Worm (Caenorhabditis elegans) whole organism, young adult: ENCODE data around the gene ctl-3.

Experiments
- B0019.2 ChIP-seq: fragments of 200-800 bp; sonication (Bioruptor generic); conservative IDR thresholded peaks from 2 replicates; pipeline ENCODE4 v1.3.6; 2022; ENCODE audit warnings: missing genetic modification reagents, missing genetic modification characterization, missing compliant biosample characterization
- B0261.1 ChIP-seq: sonication (generic microtip); optimal IDR thresholded peaks from 2 replicates; lab custom pipeline; 2016; ENCODE audit warnings: mild to moderate bottlenecking, missing genetic modification characterization, moderate library complexity, missing compliant biosample characterization
- C06A6.2 ChIP-seq: fragments of 200-800 bp; sonication (Bioruptor generic); conservative IDR thresholded peaks from 2 replicates; pipeline ENCODE4 v1.3.6; 2022; ENCODE audit warnings: missing genetic modification characterization, missing compliant biosample characterization
- F57C9.4 ChIP-seq: sonication (generic microtip); optimal IDR thresholded peaks from 2 replicates; lab custom pipeline; 2017; ENCODE audit warnings: mild to moderate bottlenecking, missing genetic modification characterization, missing compliant biosample characterization
- K11D2.4 ChIP-seq: fragments of 200-800 bp; sonication (Bioruptor generic); IDR thresholded peaks from 2 replicates; pipeline ENCODE4 v1.3.6; 2022; ENCODE audit warnings: missing genetic modification reagents, missing genetic modification characterization, missing compliant biosample characterization
- K12H6.12 ChIP-seq: fragments of 200-800 bp; sonication (Bioruptor generic); optimal IDR thresholded peaks from 2 replicates; lab custom pipeline; 2018; ENCODE audit warnings: mild to moderate bottlenecking, missing genetic modification characterization, missing compliant biosample characterization
- Y67H2A.10 ChIP-seq: fragments of 200-800 bp; sonication (Bioruptor generic); conservative IDR thresholded peaks from 2 replicates; pipeline ENCODE4 v1.3.6; 2022; ENCODE audit warnings: missing genetic modification reagents, missing genetic modification characterization, missing compliant biosample characterization
- Y79H2A.3 ChIP-seq: fragments of 200-800 bp; sonication (Bioruptor generic); conservative IDR thresholded peaks from 2 replicates; pipeline ENCODE4 v1.3.6; 2022; ENCODE audit warnings: missing genetic modification reagents, missing genetic modification characterization, missing compliant biosample characterization
- Y95B8A.8 ChIP-seq: fragments of 200-800 bp; sonication (Bioruptor generic); IDR thresholded peaks from 2 replicates; pipeline ENCODE4 v1.3.6; 2022; ENCODE audit warnings: missing genetic modification reagents, missing genetic modification characterization, missing compliant biosample characterization
- ZK185.1 ChIP-seq: sonication (generic microtip); optimal IDR thresholded peaks from 2 replicates; lab custom pipeline; 2016; ENCODE audit warnings: mild to moderate bottlenecking, missing genetic modification characterization, missing compliant biosample characterization; ENCODE audit not compliant: poor library complexity, severe bottlenecking
- ama-1 ChIP-seq, 3 experiments: fragments of 150-350 bp in 1 of 3; sonication (generic microtip) in 2 of 3; optimal IDR thresholded peaks; 2 replicates each; lab custom pipeline; 2014 to 2018; ENCODE audit warnings: missing biosample characterization in 2 of 3, missing genetic modification characterization in 2 of 3, missing genetic modification reagents in 2 of 3
- athp-1 ChIP-seq: sonication (generic microtip); optimal IDR thresholded peaks from 2 replicates; lab custom pipeline; 2017; ENCODE audit warnings: mild to moderate bottlenecking, missing genetic modification characterization, missing compliant biosample characterization
- cebp-2 ChIP-seq: fragments of 200-800 bp; sonication (Bioruptor generic); IDR thresholded peaks from 2 replicates; pipeline ENCODE4 v1.3.6; 2022; ENCODE audit warnings: missing genetic modification characterization, missing compliant biosample characterization
- ceh-100 ChIP-seq: fragments of 200-800 bp; sonication (Bioruptor generic); IDR thresholded peaks from 2 replicates; pipeline ENCODE4 v1.3.6; 2022; ENCODE audit warnings: missing genetic modification reagents, missing genetic modification characterization, missing compliant biosample characterization
- chd-7 ChIP-seq: sonication (generic microtip); optimal IDR thresholded peaks from 2 replicates; lab custom pipeline; 2016; ENCODE audit warnings: mild to moderate bottlenecking, missing genetic modification characterization, moderate library complexity, missing compliant biosample characterization
- him-1 ChIP-seq: sonication (generic microtip); optimal IDR thresholded peaks from 2 replicates; lab custom pipeline; 2016; ENCODE audit warnings: missing genotype, missing genetic modification reagents, missing genetic modification characterization, missing compliant biosample characterization
- hmg-1.2 ChIP-seq: fragments of 200-800 bp; sonication (Bioruptor generic); IDR thresholded peaks from 2 replicates; pipeline ENCODE4 v1.3.6; 2022; ENCODE audit warnings: missing genetic modification reagents, missing genetic modification characterization, missing compliant biosample characterization
- lag-1 ChIP-seq: fragments of 200-800 bp; sonication (Bioruptor generic); IDR thresholded peaks from 2 replicates; pipeline ENCODE4 v1.3.6; 2022; ENCODE audit warnings: missing genetic modification reagents, missing genetic modification characterization, missing compliant biosample characterization
- let-607 ChIP-seq, 2 experiments: fragments of 200-800 bp in 1 of 2; sonication (Bioruptor generic) in 1 of 2; sonication (generic microtip) in 1 of 2; optimal IDR thresholded peaks; 2 replicates each; lab custom pipeline; 2016 to 2018; ENCODE audit warnings: mild to moderate bottlenecking in 2 of 2, missing compliant biosample characterization in 2 of 2, missing genetic modification characterization in 2 of 2, moderate library complexity in 2 of 2, missing genotype in 1 of 2
- lin-40 ChIP-seq: sonication (generic microtip); optimal IDR thresholded peaks from 2 replicates; lab custom pipeline; 2016; ENCODE audit warnings: missing genetic modification characterization, mild to moderate bottlenecking, missing compliant biosample characterization, missing genotype, missing genetic modification reagents
- lin-54 ChIP-seq: fragments of 200-800 bp; sonication (Bioruptor generic); optimal IDR thresholded peaks from 2 replicates; lab custom pipeline; 2018; ENCODE audit warnings: mild to moderate bottlenecking, missing genetic modification characterization, missing compliant biosample characterization
- madf-6 ChIP-seq: fragments of 200-800 bp; sonication (Bioruptor generic); IDR thresholded peaks from 2 replicates; pipeline ENCODE4 v1.3.6; 2022; ENCODE audit warnings: missing genetic modification reagents, missing genetic modification characterization, missing compliant biosample characterization
- mes-4 ChIP-seq: sonication (generic microtip); optimal IDR thresholded peaks from 2 replicates; lab custom pipeline; 2016; ENCODE audit warnings: missing genotype, missing genetic modification characterization, missing compliant biosample characterization
- mxl-1 ChIP-seq: sonication (generic microtip); optimal IDR thresholded peaks from 2 replicates; lab custom pipeline; 2016; ENCODE audit warnings: missing genetic modification characterization, missing compliant biosample characterization
- nfyb-1 ChIP-seq: fragments of 200-800 bp; sonication (Bioruptor generic); IDR thresholded peaks from 2 replicates; pipeline ENCODE4 v1.3.6; 2022; ENCODE audit warnings: missing genetic modification reagents, missing genetic modification characterization, missing compliant biosample characterization
- nhr-179 ChIP-seq: sonication (generic microtip); optimal IDR thresholded peaks from 2 replicates; lab custom pipeline; 2016; ENCODE audit warnings: mild to moderate bottlenecking, missing genetic modification characterization, missing compliant biosample characterization
- nhr-80 ChIP-seq: sonication (generic microtip); optimal IDR thresholded peaks from 2 replicates; lab custom pipeline; 2016; ENCODE audit warnings: missing genetic modification characterization, missing compliant biosample characterization
- nhr-90 ChIP-seq: sonication (generic microtip); optimal IDR thresholded peaks from 2 replicates; lab custom pipeline; 2016; ENCODE audit warnings: missing genotype, mild to moderate bottlenecking, missing genetic modification characterization, missing compliant biosample characterization
- rec-8 ChIP-seq, 2 experiments: sonication (generic microtip); optimal IDR thresholded peaks; 2 replicates each; lab custom pipeline; 2016; ENCODE audit warnings: mild to moderate bottlenecking in 2 of 2, missing genetic modification characterization in 2 of 2, missing genetic modification reagents in 2 of 2, missing genotype in 2 of 2, missing biosample characterization in 1 of 2, missing compliant biosample characterization in 1 of 2, moderate library complexity in 1 of 2
- snpc-3.4 ChIP-seq: sonication (generic microtip); optimal IDR thresholded peaks from 2 replicates; lab custom pipeline; 2017; ENCODE audit warnings: missing genetic modification characterization, mild to moderate bottlenecking, missing compliant biosample characterization, antibody characterized with exemption, moderate library complexity, missing genotype, missing genetic modification reagents
- snpc-4 ChIP-seq, 5 experiments: fragments of 150-350 bp in 1 of 5; sonication (generic microtip) in 4 of 5; optimal IDR thresholded peaks; 2 replicates each; lab custom pipeline; 2014 to 2018; ENCODE audit warnings: missing genetic modification characterization in 5 of 5, missing biosample characterization in 3 of 5, antibody characterized with exemption in 2 of 5, mild to moderate bottlenecking in 2 of 5, missing compliant biosample characterization in 2 of 5, missing genotype in 2 of 5, moderate library complexity in 2 of 5, missing genetic modification reagents in 1 of 5
- somi-1 ChIP-seq: fragments of 200-800 bp; sonication (Bioruptor generic); optimal IDR thresholded peaks from 2 replicates; lab custom pipeline; 2018; ENCODE audit warnings: mild to moderate bottlenecking, missing genetic modification characterization, missing compliant biosample characterization
- tlf-1 ChIP-seq: fragments of 200-800 bp; sonication (Bioruptor generic); optimal IDR thresholded peaks from 2 replicates; lab custom pipeline; 2018; ENCODE audit warnings: mild to moderate bottlenecking, missing genetic modification characterization, missing compliant biosample characterization
- unc-130 ChIP-seq: sonication (generic microtip); optimal IDR thresholded peaks from 2 replicates; lab custom pipeline; 2016; ENCODE audit warnings: missing genetic modification reagents, missing genetic modification characterization, missing compliant biosample characterization
- zfh-2 ChIP-seq: fragments of 200-800 bp; sonication (Bioruptor generic); conservative IDR thresholded peaks from 2 replicates; pipeline ENCODE4 v1.3.6; 2022; ENCODE audit warnings: missing genetic modification reagents, missing genetic modification characterization, missing compliant biosample characterization
- ztf-28 ChIP-seq: fragments of 200-800 bp; sonication (Bioruptor generic); IDR thresholded peaks from 2 replicates; pipeline ENCODE4 v1.3.6; 2022; ENCODE audit warnings: missing genetic modification reagents, missing genetic modification characterization, missing compliant biosample characterization
- ztf-3 ChIP-seq: fragments of 200-800 bp; sonication (Bioruptor generic); optimal IDR thresholded peaks from 2 replicates; lab custom pipeline; 2018; ENCODE audit warnings: mild to moderate bottlenecking, missing genetic modification characterization, missing compliant biosample characterization
- ztf-6 ChIP-seq: fragments of 200-800 bp; sonication (Bioruptor generic); IDR thresholded peaks from 2 replicates; pipeline ENCODE4 v1.3.6; 2022; ENCODE audit warnings: missing genetic modification reagents, missing genetic modification characterization, missing compliant biosample characterization

ctl-3 gene

DNA sequence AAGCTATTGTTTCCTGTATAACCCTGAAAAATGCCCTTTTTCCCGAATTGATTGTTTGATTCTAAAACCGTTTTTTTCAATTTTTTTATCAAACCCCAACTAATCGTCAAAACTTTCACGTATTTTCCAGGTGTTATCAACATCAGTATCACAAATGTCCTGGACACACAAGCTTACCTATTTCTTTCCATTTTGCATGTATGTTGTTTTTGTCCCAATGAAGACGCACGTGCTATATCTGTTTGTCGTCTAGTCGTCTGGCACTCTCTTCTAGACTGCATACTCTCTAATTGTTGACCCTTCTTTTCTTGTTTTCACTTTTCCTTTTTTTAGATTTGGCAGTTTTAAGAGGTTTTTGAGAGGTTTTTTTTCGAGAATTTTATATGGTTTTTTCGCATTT is 14.3 kb downstream of the ctl-3 start (continued):
- TF ChIP-seq mxl-1 (tag; lab: Kevin White, UChicago) (no peak), K12H6.12 (tag; lab: Kevin White, UChicago) (no peak), let-607 (tag; optimal IDR thresholded peaks at IDR 0.05; lab: Kevin White, UChicago) (no peak), chd-7 (no peak), Y79H2A.3 (GFP tag; lab: Robert Waterston, UW) (no peak), lin-54 (GFP tag; lab: Kevin White, UChicago) (no peak), ama-1 (optimal IDR thresholded peaks at IDR 0.05; lab: Kevin White, UChicago) (no peak), ama-1 (GFP tag; optimal IDR thresholded peaks at IDR 0.05; lab: Kevin White, UChicago) (no peak), cebp-2 (GFP tag; lab: Robert Waterston, UW) (no peak), somi-1 (no peak), rec-8 (tag; optimal IDR thresholded peaks at IDR 0.05; lab: Kevin White, UChicago) (no peak), hmg-1.2 (GFP tag; lab: Robert Waterston, UW) (peak; percentile 73; the same call in 1 of the 2 replicates), tlf-1 (GFP tag; lab: Kevin White, UChicago) (no peak), F57C9.4 (tag; lab: Kevin White, UChicago) (no peak), ztf-28 (GFP tag; lab: Robert Waterston, UW) (no peak), C06A6.2 (GFP tag; lab: Robert Waterston, UW) (no peak), ZK185.1 (peak; percentile 5), Y95B8A.8 (GFP tag; lab: Robert Waterston, UW) (no peak)

ce11 chrII:14294390-14294789 is 16.2 kb downstream of the ctl-3 start:
- TF ChIP-seq K11D2.4 (GFP tag; lab: Robert Waterston, UW) = no peak
- TF ChIP-seq lin-40 = no peak
- no peak for TF ChIP-seq mes-4
- no peak for TF ChIP-seq ztf-6 (GFP tag; lab: Robert Waterston, UW)
- TF ChIP-seq, all 124 proteins: peak for 0

- TF ChIP-seq unc-130 = no peak
- no peak for TF ChIP-seq B0261.1 (tag; lab: Kevin White, UChicago)
- TF ChIP-seq B0019.2 (GFP tag; lab: Robert Waterston, UW) = no peak
- TF ChIP-seq lag-1 (GFP tag; lab: Robert Waterston, UW) = no peak
- no peak for TF ChIP-seq ceh-100 (GFP tag; lab: Robert Waterston, UW)
- TF ChIP-seq snpc-3.4 (tag; lab: Kevin White, UChicago) = no peak
- TF ChIP-seq nhr-80 = no peak
- TF ChIP-seq mes-4 = no peak
- no peak for TF ChIP-seq madf-6 (GFP tag; lab: Robert Waterston, UW)
- no peak for TF ChIP-seq athp-1 (tag; lab: Kevin White, UChicago)
- no peak for TF ChIP-seq him-1 (tag; lab: Kevin White, UChicago)
- no peak for TF ChIP-seq let-607 (tag; optimal IDR thresholded peaks at IDR 0.05; lab: Kevin White, UChicago)
- no peak for TF ChIP-seq nhr-90 (tag; lab: Kevin White, UChicago)
- no peak for TF ChIP-seq snpc-4 (GFP tag; optimal IDR thresholded peaks at IDR 0.05; lab: Kevin White, UChicago)
- TF ChIP-seq snpc-4 (tag; optimal IDR thresholded peaks at IDR 0.05; lab: Kevin White, UChicago) = no peak
- TF ChIP-seq nfyb-1 (GFP tag; lab: Robert Waterston, UW) = no peak
- no peak for TF ChIP-seq ztf-3 (GFP tag; lab: Kevin White, UChicago)
- TF ChIP-seq nhr-179 (tag; lab: Kevin White, UChicago) = no peak
- no peak for TF ChIP-seq zfh-2 (GFP tag; lab: Robert Waterston, UW)
- TF ChIP-seq Y67H2A.10 (GFP tag; lab: Robert Waterston, UW) = no peak
Measured at ce11 chrII:14292519-14292918, 18.1 kb downstream of the ctl-3 start, which contains the start of gene Y54G11A.4. Gene Y54G11A.4 (plus strand): TSS chrII:14292819.
